Fruit fly (Drosophila melanogaster): ENCODE results near the gene Cyp313a4.

- no peak for TF ChIP-seq h (optimal IDR thresholded peaks at IDR 0.05)
- TF ChIP-seq Myc (optimal IDR thresholded peaks at IDR 0.05) = no peak
- TF ChIP-seq psq (optimal IDR thresholded peaks at IDR 0.05) = no peak
- no peak for TF ChIP-seq Sin3A (optimal IDR thresholded peaks at IDR 0.05)
These were observed 35.7 kb upstream of the Cyp313a4 start for dm6 chr3R:12716894-12717293.

All from Kc167 (cell line).